Worm (Caenorhabditis elegans) whole organism, mixed stage, embryonic: ENCODE results near the gene K10D2.8.

Experiments
- ces-1 ChIP-seq: fragments of 150-350 bp; optimal IDR thresholded peaks from 2 replicates; lab custom pipeline; 2014; ENCODE audit warnings: missing biosample characterization, missing genetic modification reagents, missing genetic modification characterization
- cnd-1 ChIP-seq: fragments of 200-800 bp; sonication (Bioruptor generic); optimal IDR thresholded peaks from 2 replicates; lab custom pipeline; 2018; ENCODE audit warnings: mild to moderate bottlenecking, missing genetic modification characterization, missing compliant biosample characterization
- lin-32 ChIP-seq: fragments of 200-800 bp; sonication (Bioruptor generic); optimal IDR thresholded peaks from 2 replicates; lab custom pipeline; 2018; ENCODE audit warnings: mild to moderate bottlenecking, missing genetic modification characterization, missing compliant biosample characterization
- lsy-2 ChIP-seq: fragments of 150-350 bp; optimal IDR thresholded peaks from 2 replicates; lab custom pipeline; 2014; ENCODE audit warnings: missing biosample characterization, missing genetic modification characterization
- nhr-237 ChIP-seq: fragments of 150-350 bp; optimal IDR thresholded peaks from 2 replicates; lab custom pipeline; 2014; ENCODE audit warnings: missing biosample characterization, missing genetic modification characterization
- pha-4 ChIP-seq: fragments of 150-350 bp; optimal IDR thresholded peaks from 2 replicates; lab custom pipeline; 2018; ENCODE audit warnings: missing biosample characterization, missing genetic modification reagents, missing genetic modification characterization
- snpc-4 ChIP-seq: fragments of 150-350 bp; optimal IDR thresholded peaks from 2 replicates; lab custom pipeline; 2014; ENCODE audit warnings: missing biosample characterization, missing genetic modification characterization
- unc-39 ChIP-seq: fragments of 150-350 bp; optimal IDR thresholded peaks from 2 replicates; lab custom pipeline; 2014; ENCODE audit warnings: missing biosample characterization, missing genetic modification characterization
- unc-62 ChIP-seq: fragments of 150-350 bp; optimal IDR thresholded peaks from 2 replicates; lab custom pipeline; 2014; ENCODE audit warnings: missing biosample characterization, missing genetic modification reagents, missing genetic modification characterization
- zip-8 ChIP-seq: fragments of 150-350 bp; optimal IDR thresholded peaks from 2 replicates; lab custom pipeline; 2014; ENCODE audit warnings: missing biosample characterization, missing genetic modification characterization

- TF ChIP-seq pha-4 (no peak), unc-39 (tag; lab: Kevin White, UChicago) (no peak), cnd-1 (tag; lab: Kevin White, UChicago) (no peak), lsy-2 (no peak), snpc-4 (tag; lab: Kevin White, UChicago) (no peak), zip-8 (tag; lab: Kevin White, UChicago) (no peak), nhr-237 (tag; lab: Kevin White, UChicago) (no peak), lin-32 (GFP tag; lab: Kevin White, UChicago) (no peak), ces-1 (GFP tag; lab: Kevin White, UChicago) (no peak), unc-62 (GFP tag; lab: Kevin White, UChicago) (no peak)
Measured at ce11 chrIII:5201267-5201666, 12.7 kb downstream of the K10D2.8 start.
